Worm (Caenorhabditis elegans): Measurements from ENCODE around the gene R12B2.8.

ce11 chrIII:5859008-5859407 is 35.3 kb downstream of the R12B2.8 start, which contains the start of gene dpf-4:
- TF ChIP-seq T07F8.4 (tag; optimal IDR thresholded peaks at IDR 0.05) (no peak), nfya-2 (GFP tag; IDR thresholded peaks at IDR 0.05) (no peak), B0019.2 (GFP tag; conservative IDR thresholded peaks at IDR 0.05) (no peak), ama-1 (optimal IDR thresholded peaks at IDR 0.05) (peak; percentile 47), ama-1 (GFP tag; optimal IDR thresholded peaks at IDR 0.05) (no peak)

Data from whole organism, young adult.